Worm (Caenorhabditis elegans) whole organism, L4 larva: ENCODE measurements around the gene H41C03.2.

Source experiments
- ZK337.2 ChIP-seq: fragments of 200-800 bp; sonication (Bioruptor generic); IDR thresholded peaks from 2 replicates; pipeline ENCODE4 v1.3.6; 2022; ENCODE audit warnings: missing genetic modification reagents, missing genetic modification characterization, missing compliant biosample characterization
- aha-1 ChIP-seq: fragments of 150-350 bp; peaks from one replicate; lab custom pipeline; 2014; ENCODE audit warnings: missing biosample characterization, missing genetic modification characterization
- ceh-20 ChIP-seq: fragments of 200-800 bp; sonication (Bioruptor generic); IDR thresholded peaks from 2 replicates; pipeline ENCODE4 v1.3.6; 2022; ENCODE audit warnings: missing genetic modification reagents, missing genetic modification characterization, missing compliant biosample characterization
- ceh-32 ChIP-seq: sonication (generic microtip); optimal IDR thresholded peaks from 2 replicates; lab custom pipeline; 2016; ENCODE audit warnings: mild to moderate bottlenecking, missing genetic modification characterization, missing compliant biosample characterization; ENCODE audit not compliant: poor library complexity
- ceh-82 ChIP-seq: sonication (generic microtip); optimal IDR thresholded peaks from 2 replicates; lab custom pipeline; 2017; ENCODE audit warnings: missing biosample characterization, missing genetic modification characterization
- ces-1 ChIP-seq: fragments of 150-350 bp; sonication (generic microtip); optimal IDR thresholded peaks from 4 replicates; lab custom pipeline; 2014; ENCODE audit warnings: missing biosample characterization, missing genetic modification reagents, missing genetic modification characterization
- cey-2 ChIP-seq: sonication (generic microtip); optimal IDR thresholded peaks from 3 replicates; lab custom pipeline; 2017; ENCODE audit warnings: missing genetic modification characterization, mild to moderate bottlenecking, missing compliant biosample characterization, antibody characterized with exemption, borderline replicate concordance; ENCODE audit not compliant: insufficient read depth
- daf-12 ChIP-seq: fragments of 150-350 bp; optimal IDR thresholded peaks from 2 replicates; lab custom pipeline; 2014; ENCODE audit warnings: missing biosample characterization, missing genetic modification reagents, missing genetic modification characterization
- daf-16 ChIP-seq, 3 experiments: sonication (generic microtip); optimal IDR thresholded peaks; 2 replicates each; lab custom pipeline; 2016 to 2017; ENCODE audit warnings: missing genetic modification characterization in 3 of 3, missing genetic modification reagents in 3 of 3, mild to moderate bottlenecking in 2 of 3, missing compliant biosample characterization in 2 of 3, missing biosample characterization in 1 of 3, moderate library complexity in 1 of 3
- dpl-1 ChIP-seq: fragments of 150-350 bp; optimal IDR thresholded peaks from 2 replicates; lab custom pipeline; 2014; ENCODE audit warnings: missing biosample characterization, missing genetic modification reagents, missing genetic modification characterization
- dve-1 ChIP-seq: sonication (generic microtip); optimal IDR thresholded peaks from 2 replicates; lab custom pipeline; 2017; ENCODE audit warnings: antibody characterized with exemption, mild to moderate bottlenecking, missing genetic modification characterization, missing compliant biosample characterization; ENCODE audit not compliant: insufficient read depth
- fkh-10 ChIP-seq: fragments of 150-350 bp; optimal IDR thresholded peaks from 2 replicates; lab custom pipeline; 2014; ENCODE audit warnings: missing biosample characterization, missing genetic modification reagents, missing genetic modification characterization
- gei-8 ChIP-seq: fragments of 200-800 bp; sonication (Bioruptor generic); optimal IDR thresholded peaks from 2 replicates; lab custom pipeline; 2018; ENCODE audit warnings: mild to moderate bottlenecking, missing genetic modification characterization, missing compliant biosample characterization
- hlh-11 ChIP-seq: fragments of 200-800 bp; sonication (Bioruptor generic); optimal IDR thresholded peaks from 2 replicates; lab custom pipeline; 2018; ENCODE audit warnings: mild to moderate bottlenecking, missing genetic modification characterization, missing compliant biosample characterization
- jun-1 ChIP-seq: fragments of 150-350 bp; optimal IDR thresholded peaks from 2 replicates; lab custom pipeline; 2014; ENCODE audit warnings: missing biosample characterization, missing genetic modification reagents, missing genetic modification characterization
- lin-15B ChIP-seq: fragments of 150-350 bp; sonication (generic microtip); optimal IDR thresholded peaks from 3 replicates; lab custom pipeline; 2014; ENCODE audit warnings: missing biosample characterization, missing genetic modification characterization
- lin-38 ChIP-seq: fragments of 200-800 bp; sonication (Bioruptor generic); IDR thresholded peaks from 2 replicates; pipeline ENCODE4 v1.3.6; 2022; ENCODE audit warnings: missing genetic modification reagents, missing genetic modification characterization, missing compliant biosample characterization
- lin-39 ChIP-seq: fragments of 150-350 bp; optimal IDR thresholded peaks from 2 replicates; lab custom pipeline; 2014; ENCODE audit warnings: missing biosample characterization, missing genetic modification reagents, missing genetic modification characterization
- madf-9 ChIP-seq: fragments of 200-800 bp; sonication (Bioruptor generic); conservative IDR thresholded peaks from 2 replicates; pipeline ENCODE4 v1.3.6; 2022; ENCODE audit warnings: missing genetic modification reagents, missing genetic modification characterization, missing compliant biosample characterization
- mdt-29 ChIP-seq: fragments of 200-800 bp; sonication (Bioruptor generic); IDR thresholded peaks from 2 replicates; pipeline ENCODE4 v1.3.6; 2022; ENCODE audit warnings: missing genetic modification reagents, missing genetic modification characterization, missing compliant biosample characterization
- mxl-3 ChIP-seq: fragments of 200-800 bp; sonication (Bioruptor generic); optimal IDR thresholded peaks from 2 replicates; lab custom pipeline; 2018; ENCODE audit warnings: mild to moderate bottlenecking, missing genetic modification characterization, missing compliant biosample characterization
- nhr-10 ChIP-seq: fragments of 150-350 bp; optimal IDR thresholded peaks from 2 replicates; lab custom pipeline; 2014; ENCODE audit warnings: missing biosample characterization, missing genetic modification characterization
- nhr-102 ChIP-seq: sonication (generic microtip); optimal IDR thresholded peaks from 2 replicates; lab custom pipeline; 2016; ENCODE audit warnings: mild to moderate bottlenecking, missing genetic modification characterization, moderate library complexity, missing compliant biosample characterization
- nhr-11 ChIP-seq: fragments of 150-350 bp; optimal IDR thresholded peaks from 2 replicates; lab custom pipeline; 2014; ENCODE audit warnings: missing biosample characterization, missing genetic modification characterization
- nhr-237 ChIP-seq: sonication (generic microtip); optimal IDR thresholded peaks from 2 replicates; lab custom pipeline; 2017; ENCODE audit warnings: missing biosample characterization, missing genetic modification characterization
- nhr-25 ChIP-seq: sonication (generic microtip); optimal IDR thresholded peaks from 2 replicates; lab custom pipeline; 2017; ENCODE audit warnings: missing genetic modification characterization, mild to moderate bottlenecking, missing compliant biosample characterization, antibody characterized with exemption, moderate library complexity, borderline replicate concordance; ENCODE audit not compliant: insufficient read depth
- nhr-28 ChIP-seq: fragments of 150-350 bp; optimal IDR thresholded peaks from 2 replicates; lab custom pipeline; 2014; ENCODE audit warnings: missing biosample characterization, missing genetic modification characterization
- nhr-42 ChIP-seq: fragments of 200-800 bp; sonication (Bioruptor generic); IDR thresholded peaks from 2 replicates; pipeline ENCODE4 v1.3.6; 2022; ENCODE audit warnings: missing genetic modification characterization, missing compliant biosample characterization
- nhr-48 ChIP-seq: sonication (generic microtip); optimal IDR thresholded peaks from 2 replicates; lab custom pipeline; 2016; ENCODE audit warnings: mild to moderate bottlenecking, missing genetic modification characterization, missing compliant biosample characterization
- nhr-77 ChIP-seq: fragments of 150-350 bp; optimal IDR thresholded peaks from 2 replicates; lab custom pipeline; 2014; ENCODE audit warnings: missing biosample characterization, missing genetic modification characterization
- pha-4 ChIP-seq, 2 experiments: fragments of 150-350 bp in 1 of 2; fragments of 200-800 bp in 1 of 2; sonication (Bioruptor generic) in 1 of 2; IDR thresholded peaks in 1 of 2; optimal IDR thresholded peaks in 1 of 2; 2 replicates each; pipeline versions ENCODE4 v1.3.6 to Lab custom; 2014 to 2022; ENCODE audit warnings: missing genetic modification characterization in 2 of 2, missing genetic modification reagents in 2 of 2, missing biosample characterization in 1 of 2, missing compliant biosample characterization in 1 of 2
- php-3 ChIP-seq: fragments of 200-800 bp; sonication (Bioruptor generic); IDR thresholded peaks from 2 replicates; pipeline ENCODE4 v1.3.6; 2022; ENCODE audit warnings: missing genetic modification reagents, missing genetic modification characterization, missing compliant biosample characterization
- pqm-1 ChIP-seq: sonication (generic microtip); optimal IDR thresholded peaks from 2 replicates; lab custom pipeline; 2017; ENCODE audit warnings: missing biosample characterization, missing genetic modification characterization
- sdz-12 ChIP-seq: fragments of 200-800 bp; sonication (Bioruptor generic); optimal IDR thresholded peaks from 2 replicates; lab custom pipeline; 2018; ENCODE audit warnings: mild to moderate bottlenecking, missing genetic modification characterization, missing compliant biosample characterization
- set-16 ChIP-seq: fragments of 200-800 bp; sonication (Bioruptor generic); IDR thresholded peaks from 2 replicates; pipeline ENCODE4 v1.3.6; 2022; ENCODE audit warnings: missing genetic modification reagents, missing genetic modification characterization, missing compliant biosample characterization
- skn-1 ChIP-seq: fragments of 150-350 bp; optimal IDR thresholded peaks from 2 replicates; lab custom pipeline; 2014; ENCODE audit warnings: missing biosample characterization, missing genetic modification characterization
- snpc-4 ChIP-seq: fragments of 150-350 bp; optimal IDR thresholded peaks from 2 replicates; lab custom pipeline; 2014; ENCODE audit warnings: missing biosample characterization, missing genetic modification characterization
- tra-1 ChIP-seq: fragments of 200-800 bp; sonication (Bioruptor generic); IDR thresholded peaks from 2 replicates; pipeline ENCODE4 v1.3.6; 2022; ENCODE audit warnings: missing genetic modification reagents, missing genetic modification characterization, missing compliant biosample characterization
- unc-39 ChIP-seq: sonication (generic microtip); optimal IDR thresholded peaks from 2 replicates; lab custom pipeline; 2017; ENCODE audit warnings: missing biosample characterization, missing genetic modification characterization
- unc-62 ChIP-seq, 3 experiments: fragments of 150-350 bp in 1 of 3; sonication (generic microtip); optimal IDR thresholded peaks in 2 of 3; peaks in 1 of 3; 1 replicate in 1 of 3; 2 replicates in 2 of 3; lab custom pipeline; 2014 to 2017; ENCODE audit warnings: missing biosample characterization in 3 of 3, missing genetic modification characterization in 3 of 3, missing genetic modification reagents in 3 of 3, missing genotype in 1 of 3
- vab-7 ChIP-seq: fragments of 200-800 bp; sonication (Bioruptor generic); IDR thresholded peaks from 2 replicates; pipeline ENCODE4 v1.3.6; 2022; ENCODE audit warnings: missing genetic modification reagents, missing genetic modification characterization, missing compliant biosample characterization
- zfp-2 ChIP-seq: sonication (generic microtip); optimal IDR thresholded peaks from 2 replicates; lab custom pipeline; 2016; ENCODE audit warnings: mild to moderate bottlenecking, missing genetic modification characterization, missing compliant biosample characterization

Gene H41C03.2

ce11 chrII:5901407-5902026 lies 49.6 kb upstream of the H41C03.2 start (continued):
- TF ChIP-seq pha-4 (GFP tag; IDR thresholded peaks at IDR 0.05; lab: Robert Waterston, UW) (peak; percentile 61), pha-4 (tag; optimal IDR thresholded peaks at IDR 0.05; lab: Kevin White, UChicago) (no peak), unc-39 (tag; lab: Kevin White, UChicago) (no peak), nhr-42 (GFP tag; lab: Robert Waterston, UW) (no peak), unc-62 (GFP tag; optimal IDR thresholded peaks at IDR 0.05 in 1 of 2; lab: Kevin White, UChicago) (peak in 1 of 2 experiments; percentile 93), unc-62 (tag; optimal IDR thresholded peaks at IDR 0.05; lab: Kevin White, UChicago) (no peak), jun-1 (tag; lab: Kevin White, UChicago) (peak; percentile 4), nhr-25 (tag; lab: Kevin White, UChicago) (no peak), lin-15B (no peak), zfp-2 (tag; lab: Kevin White, UChicago) (no peak), ceh-20 (GFP tag; lab: Robert Waterston, UW) (no peak; the same call in 1 of the 2 replicates)

- TF ChIP-seq daf-16 (GFP tag; optimal IDR thresholded peaks at IDR 0.05; lab: Kevin White, UChicago) (no peak), daf-16 (tag; optimal IDR thresholded peaks at IDR 0.05; lab: Kevin White, UChicago) (peak; percentile 29), snpc-4 (tag; lab: Kevin White, UChicago) (no peak), nhr-102 (tag; lab: Kevin White, UChicago) (no peak), lin-39 (no peak), sdz-12 (GFP tag; lab: Kevin White, UChicago) (no peak), nhr-11 (tag; lab: Kevin White, UChicago) (no peak), nhr-28 (tag; lab: Kevin White, UChicago) (peak; percentile 67), aha-1 (peak; percentile 97), ceh-82 (tag; lab: Kevin White, UChicago) (no peak), mxl-3 (GFP tag; lab: Kevin White, UChicago) (no peak), pqm-1 (tag; lab: Kevin White, UChicago) (peak; percentile 30), mdt-29 (GFP tag; lab: Robert Waterston, UW) (no peak), hlh-11 (tag; lab: Kevin White, UChicago) (peak; percentile 25), tra-1 (GFP tag; lab: Robert Waterston, UW) (no peak), php-3 (no peak)
- TF ChIP-seq, all 104 proteins: peak for 5
Measured at ce11 chrII:5899865-5900486, 48.1 kb upstream of the H41C03.2 start.

ce11 chrII:5899080-5899479 lies 47.2 kb upstream of the H41C03.2 start:
- TF ChIP-seq cey-2 (tag; lab: Kevin White, UChicago) (no peak), ceh-32 (tag; lab: Kevin White, UChicago) (no peak), gei-8 (no peak), ces-1 (GFP tag; lab: Kevin White, UChicago) (no peak), nhr-28 (tag; lab: Kevin White, UChicago) (peak; percentile 28), set-16 (GFP tag; lab: Robert Waterston, UW) (peak; percentile 37; the same call in 1 of the 2 replicates), zfp-2 (tag; lab: Kevin White, UChicago) (no peak), vab-7 (GFP tag; lab: Robert Waterston, UW) (no peak), daf-12 (tag; lab: Kevin White, UChicago) (no peak), lin-38 (GFP tag; lab: Robert Waterston, UW) (no peak), skn-1 (no peak), nhr-237 (tag; lab: Kevin White, UChicago) (no peak), ZK337.2 (GFP tag; lab: Robert Waterston, UW) (no peak), dpl-1 (GFP tag; lab: Kevin White, UChicago) (no peak), nhr-77 (no peak), nhr-48 (tag; lab: Kevin White, UChicago) (no peak), dve-1 (tag; lab: Kevin White, UChicago) (peak; percentile 15), unc-62 (GFP tag; optimal IDR thresholded peaks at IDR 0.05 in 1 of 2; lab: Kevin White, UChicago) (peak in 1 of 2 experiments; percentile 3), unc-62 (tag; optimal IDR thresholded peaks at IDR 0.05; lab: Kevin White, UChicago) (no peak), hlh-11 (tag; lab: Kevin White, UChicago) (peak; percentile 67), pha-4 (GFP tag; IDR thresholded peaks at IDR 0.05; lab: Robert Waterston, UW) (no peak), pha-4 (tag; optimal IDR thresholded peaks at IDR 0.05; lab: Kevin White, UChicago) (peak; percentile 32), madf-9 (GFP tag; lab: Robert Waterston, UW) (no peak), nhr-10 (no peak), ceh-20 (GFP tag; lab: Robert Waterston, UW) (no peak), fkh-10 (no peak), pqm-1 (tag; lab: Kevin White, UChicago) (no peak), lin-15B (no peak)
